Fruit fly (Drosophila melanogaster): Measurements from ENCODE around the gene CG9588.

Gene CG9588

dm6 chr3R:13660924-13661659 is 15.4 kb downstream of the CG9588 start, which contains the start of gene B52 (continued):
- TF ChIP-seq CG13894 (tag; optimal IDR thresholded peaks at IDR 0.05) (no peak), phol (tag; optimal IDR thresholded peaks at IDR 0.05) (peak; percentile 99), cato (GFP tag; optimal IDR thresholded peaks at IDR 0.05; ENCODE audit: borderline replicate concordance) (no peak), br (optimal IDR thresholded peaks at IDR 0.05) (no peak), prd (optimal IDR thresholded peaks at IDR 0.05) (no peak), prd (GFP tag; IDR thresholded peaks at IDR 0.05) (peak; percentile 66), Six4 (GFP tag; optimal IDR thresholded peaks at IDR 0.05) (no peak), pb (GFP tag; optimal IDR thresholded peaks at IDR 0.05) (peak; percentile 85), TFAM (GFP tag; optimal IDR thresholded peaks at IDR 0.05) (no peak), CG9797 (GFP tag; optimal IDR thresholded peaks at IDR 0.05) (peak; percentile 31), Hey (tag; optimal IDR thresholded peaks at IDR 0.05) (peak; percentile 70), toy (GFP tag; IDR thresholded peaks at IDR 0.05) (no peak), Dref (GFP tag; IDR thresholded peaks at IDR 0.05) (peak; percentile 80), CG2129 (GFP tag; IDR thresholded peaks at IDR 0.05; ENCODE audit: partially characterized antibody) (peak; percentile 18; the same call in 1 of the 2 replicates), Nf-YB (GFP tag; optimal IDR thresholded peaks at IDR 0.05) (peak; percentile 42), Hr51 (GFP tag; optimal IDR thresholded peaks at IDR 0.05) (peak in 1 of 2 experiments; percentile 0), CG34422 (GFP tag; IDR thresholded peaks at IDR 0.05) (peak; percentile 91; the same call in 1 of the 3 replicates), CG13775 (GFP tag; optimal IDR thresholded peaks at IDR 0.05) (peak; percentile 66), pum (GFP tag; optimal IDR thresholded peaks at IDR 0.05) (no peak), CG17328 (GFP tag; IDR thresholded peaks at IDR 0.05) (peak; percentile 55), CG15269 (tag; optimal IDR thresholded peaks at IDR 0.05) (no peak), CG3838 (GFP tag; optimal IDR thresholded peaks at IDR 0.05) (no peak), CG6654 (GFP tag; optimal IDR thresholded peaks at IDR 0.05) (no peak), CG18476 (GFP tag; optimal IDR thresholded peaks at IDR 0.05) (no peak), CG7786 (GFP tag; optimal IDR thresholded peaks at IDR 0.05) (peak; percentile 21), Blimp-1 (GFP tag; optimal IDR thresholded peaks at IDR 0.05) (peak; percentile 93), Scr (GFP tag; IDR thresholded peaks at IDR 0.05; ENCODE audit: partially characterized antibody) (peak; percentile 55), schlank (tag; optimal IDR thresholded peaks at IDR 0.05) (peak; percentile 75), nerfin-2 (GFP tag; IDR thresholded peaks at IDR 0.05; ENCODE audit: partially characterized antibody) (no peak), sima (GFP tag; optimal IDR thresholded peaks at IDR 0.05) (no peak), ind (GFP tag; optimal IDR thresholded peaks at IDR 0.05) (peak; percentile 11), Trl (optimal IDR thresholded peaks at IDR 0.05) (no peak), Trl (GFP tag; optimal IDR thresholded peaks at IDR 0.05) (peak; percentile 51), CG10321 (GFP tag; IDR thresholded peaks at IDR 0.05) (0 out of 2 replicates have a peak, but pooled peaks have one; percentile 38), E2f2 (GFP tag; IDR thresholded peaks at IDR 0.05) (peak; percentile 50; the same call in 1 of the 2 replicates), ato (GFP tag; IDR thresholded peaks at IDR 0.05; ENCODE audit: partially characterized antibody) (no peak), Xrp1 (GFP tag; IDR thresholded peaks at IDR 0.05) (no peak; the same call in 1 of the 2 replicates), mld (GFP tag; IDR thresholded peaks at IDR 0.05; ENCODE audit: partially characterized antibody) (0 out of 3 replicates have a peak, but pooled peaks have one; percentile 24), chm (GFP tag; IDR thresholded peaks at IDR 0.05) (peak; percentile 80; the same call in 1 of the 2 replicates), Doc3 (GFP tag; IDR thresholded peaks at IDR 0.05; ENCODE audit: partially characterized antibody) (no peak), CoRest (tag; optimal IDR thresholded peaks at IDR 0.05) (peak; percentile 50), lilli (GFP tag; optimal IDR thresholded peaks at IDR 0.05) (no peak), unpg (GFP tag; optimal IDR thresholded peaks at IDR 0.05) (peak; percentile 63), tap (tag; optimal IDR thresholded peaks at IDR 0.05) (no peak), Eip74EF (GFP tag; optimal IDR thresholded peaks at IDR 0.05) (no peak), pfk (GFP tag; optimal IDR thresholded peaks at IDR 0.05) (peak; percentile 95), Taf1 (GFP tag; IDR thresholded peaks at IDR 0.05) (no peak; the same call in 1 of the 2 replicates), kay (GFP tag; optimal IDR thresholded peaks at IDR 0.05) (no peak), nau (GFP tag; optimal IDR thresholded peaks at IDR 0.05) (no peak)
